Worm (Caenorhabditis elegans) whole organism, late embryonic: ENCODE results near the gene F19B2.5.
A peak's percentile ranks its signal among the peaks of the same experiment; 100 is the strongest.

Source experiments
- C08G9.2 ChIP-seq: sonication (generic microtip); optimal IDR thresholded peaks from 2 replicates; lab custom pipeline; 2016; ENCODE audit warnings: mild to moderate bottlenecking, missing genetic modification characterization, moderate library complexity, missing compliant biosample characterization
- C38D4.7 ChIP-seq: fragments of 200-800 bp; sonication (Bioruptor generic); optimal IDR thresholded peaks from 2 replicates; lab custom pipeline; 2018; ENCODE audit warnings: mild to moderate bottlenecking, missing genetic modification characterization, moderate library complexity, missing compliant biosample characterization
- F13H6.1 ChIP-seq: sonication (generic microtip); optimal IDR thresholded peaks from 2 replicates; lab custom pipeline; 2016; ENCODE audit warnings: missing genetic modification characterization, missing compliant biosample characterization
- Y22D7AL.16 ChIP-seq: sonication (generic microtip); optimal IDR thresholded peaks from 2 replicates; lab custom pipeline; 2016; ENCODE audit warnings: missing genetic modification characterization, missing compliant biosample characterization
- ahr-1 ChIP-seq: sonication (generic microtip); optimal IDR thresholded peaks from 2 replicates; lab custom pipeline; 2016; ENCODE audit warnings: missing genetic modification characterization, missing compliant biosample characterization
- ceh-14 ChIP-seq: sonication (generic microtip); optimal IDR thresholded peaks from 2 replicates; lab custom pipeline; 2016; ENCODE audit warnings: missing genotype, missing genetic modification characterization, missing compliant biosample characterization
- ceh-19 ChIP-seq: fragments of 200-800 bp; sonication (Bioruptor generic); optimal IDR thresholded peaks from 2 replicates; lab custom pipeline; 2018; ENCODE audit warnings: mild to moderate bottlenecking, missing genetic modification characterization, missing compliant biosample characterization
- ceh-2 ChIP-seq: sonication (generic microtip); optimal IDR thresholded peaks from 2 replicates; lab custom pipeline; 2016; ENCODE audit warnings: missing genotype, missing genetic modification characterization, missing compliant biosample characterization
- ceh-30 ChIP-seq: fragments of 150-350 bp; optimal IDR thresholded peaks from 2 replicates; lab custom pipeline; 2014; ENCODE audit warnings: missing biosample characterization, missing genetic modification characterization
- ceh-34 ChIP-seq: sonication (generic microtip); optimal IDR thresholded peaks from 2 replicates; lab custom pipeline; 2016; ENCODE audit warnings: mild to moderate bottlenecking, missing genetic modification characterization, missing compliant biosample characterization
- ceh-6 ChIP-seq: fragments of 200-800 bp; sonication (Bioruptor generic); optimal IDR thresholded peaks from 2 replicates; lab custom pipeline; 2018; ENCODE audit warnings: mild to moderate bottlenecking, missing genetic modification characterization, missing compliant biosample characterization
- che-1 ChIP-seq: sonication (generic microtip); optimal IDR thresholded peaks from 2 replicates; lab custom pipeline; 2016; ENCODE audit warnings: mild to moderate bottlenecking, missing genetic modification characterization, missing compliant biosample characterization
- dve-1 ChIP-seq: sonication (generic microtip); optimal IDR thresholded peaks from 2 replicates; lab custom pipeline; 2017; ENCODE audit warnings: antibody characterized with exemption, mild to moderate bottlenecking, missing genetic modification characterization, missing compliant biosample characterization
- elt-2 ChIP-seq: sonication (generic microtip); optimal IDR thresholded peaks from 2 replicates; lab custom pipeline; 2016; ENCODE audit warnings: missing genetic modification reagents, missing genetic modification characterization, missing compliant biosample characterization
- eyg-1 ChIP-seq: sonication (generic microtip); optimal IDR thresholded peaks from 2 replicates; lab custom pipeline; 2016; ENCODE audit warnings: missing genotype, missing genetic modification characterization, missing compliant biosample characterization
- hlh-13 ChIP-seq: fragments of 200-800 bp; sonication (Bioruptor generic); optimal IDR thresholded peaks from 2 replicates; lab custom pipeline; 2018; ENCODE audit warnings: mild to moderate bottlenecking, missing genetic modification characterization, missing compliant biosample characterization
- hlh-6 ChIP-seq: sonication (generic microtip); optimal IDR thresholded peaks from 2 replicates; lab custom pipeline; 2016; ENCODE audit warnings: missing genotype, missing genetic modification characterization, missing compliant biosample characterization
- lim-6 ChIP-seq: sonication (generic microtip); optimal IDR thresholded peaks from 2 replicates; lab custom pipeline; 2016; ENCODE audit warnings: missing genetic modification characterization, missing compliant biosample characterization
- nhr-232 ChIP-seq: sonication (generic microtip); optimal IDR thresholded peaks from 2 replicates; lab custom pipeline; 2016; ENCODE audit warnings: missing genetic modification characterization, missing compliant biosample characterization
- odd-2 ChIP-seq: sonication (generic microtip); optimal IDR thresholded peaks from 2 replicates; lab custom pipeline; 2017; ENCODE audit warnings: antibody characterized with exemption, mild to moderate bottlenecking, missing genetic modification characterization, missing compliant biosample characterization
- pag-3 ChIP-seq: sonication (generic microtip); optimal IDR thresholded peaks from 2 replicates; lab custom pipeline; 2016; ENCODE audit warnings: missing compliant biosample characterization, missing genetic modification characterization, borderline replicate concordance
- pqm-1 ChIP-seq: sonication (generic microtip); optimal IDR thresholded peaks from 2 replicates; lab custom pipeline; 2016; ENCODE audit warnings: missing genetic modification characterization, missing compliant biosample characterization
- pros-1 ChIP-seq: fragments of 150-350 bp; optimal IDR thresholded peaks from 2 replicates; lab custom pipeline; 2014; ENCODE audit warnings: missing biosample characterization, missing genetic modification reagents, missing genetic modification characterization
- ref-2 ChIP-seq: sonication (generic microtip); optimal IDR thresholded peaks from 2 replicates; lab custom pipeline; 2016; ENCODE audit warnings: missing genetic modification characterization, missing compliant biosample characterization
- sox-4 ChIP-seq: sonication (generic microtip); optimal IDR thresholded peaks from 2 replicates; lab custom pipeline; 2017; ENCODE audit warnings: mild to moderate bottlenecking, missing genetic modification characterization, inconsistent platforms, missing compliant biosample characterization
- syd-9 ChIP-seq: sonication (generic microtip); optimal IDR thresholded peaks from 2 replicates; lab custom pipeline; 2016; ENCODE audit warnings: mild to moderate bottlenecking, missing genetic modification characterization, moderate library complexity, missing compliant biosample characterization
- tbx-2 ChIP-seq: sonication (generic microtip); optimal IDR thresholded peaks from 2 replicates; lab custom pipeline; 2016; ENCODE audit warnings: missing genetic modification characterization, missing compliant biosample characterization
- tbx-7 ChIP-seq: sonication (generic microtip); optimal IDR thresholded peaks from 2 replicates; lab custom pipeline; 2016; ENCODE audit warnings: missing genotype, missing genetic modification characterization, missing compliant biosample characterization
- ttx-3 ChIP-seq: sonication (generic microtip); optimal IDR thresholded peaks from 2 replicates; lab custom pipeline; 2016; ENCODE audit warnings: missing genetic modification reagents, missing genetic modification characterization, missing compliant biosample characterization
- unc-42 ChIP-seq: sonication (generic microtip); optimal IDR thresholded peaks from 2 replicates; lab custom pipeline; 2016; ENCODE audit warnings: missing genotype, missing genetic modification characterization, missing compliant biosample characterization
- unc-55 ChIP-seq: sonication (generic microtip); optimal IDR thresholded peaks from 2 replicates; lab custom pipeline; 2017; ENCODE audit warnings: missing biosample characterization, missing genetic modification reagents, missing genetic modification characterization
- unc-86 ChIP-seq: sonication (generic microtip); optimal IDR thresholded peaks from 2 replicates; lab custom pipeline; 2016; ENCODE audit warnings: missing genetic modification characterization, missing compliant biosample characterization

The F19B2.5 gene

DNA sequence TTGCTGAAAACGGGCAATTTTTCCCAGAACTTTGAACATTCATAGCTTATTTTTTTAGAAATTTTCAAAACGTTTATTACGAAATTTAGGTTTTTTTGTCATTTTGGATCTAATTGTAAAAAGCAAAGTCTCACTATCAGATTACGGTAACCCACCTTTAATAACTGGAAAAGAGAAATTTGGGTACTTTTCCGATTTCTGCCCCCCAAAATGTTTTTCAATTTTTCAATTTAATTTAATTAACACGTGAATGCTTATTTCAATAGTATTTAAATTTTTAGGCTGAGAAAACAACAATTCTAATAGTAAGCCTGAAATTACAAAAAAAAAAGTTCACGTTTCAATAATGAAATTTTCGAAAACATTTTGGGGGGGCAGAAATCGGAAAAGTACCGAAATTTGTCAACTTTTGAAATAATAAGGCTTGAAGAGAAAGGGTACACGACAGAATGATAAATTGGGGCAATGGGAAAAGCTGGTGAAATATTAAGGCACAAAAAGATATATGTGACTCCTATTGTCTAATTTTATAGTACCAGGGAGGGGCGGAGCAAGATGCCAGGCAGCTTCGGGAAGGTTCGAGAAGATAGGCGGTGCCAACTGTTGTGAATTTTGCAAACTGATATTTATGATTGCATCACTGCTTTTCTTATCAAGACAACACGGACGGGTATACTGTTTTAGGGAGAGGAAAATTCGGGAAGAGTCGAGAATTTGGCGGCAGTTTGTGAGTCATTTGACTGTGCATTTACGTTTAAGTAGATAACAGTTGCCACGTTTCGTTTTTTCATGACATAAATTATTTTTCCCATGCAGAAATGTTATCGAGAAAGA lies at the start of gene F19B2.5:
Gene F19B2.5 (minus strand): TSS at position 107 of the 834 bp plus-strand sequence.
- TF ChIP-seq pqm-1 (no peak), elt-2 (tag; lab: Kevin White, UChicago) (peak; percentile 69), dve-1 (tag; lab: Kevin White, UChicago) (no peak), nhr-232 (tag; lab: Kevin White, UChicago) (no peak)

- TF ChIP-seq lim-6 (tag; lab: Kevin White, UChicago) (no peak), ahr-1 (tag; lab: Kevin White, UChicago) (no peak), ceh-2 (tag; lab: Kevin White, UChicago) (no peak), ceh-34 (no peak), ceh-14 (no peak), sox-4 (tag; lab: Kevin White, UChicago) (no peak), unc-42 (tag; lab: Kevin White, UChicago) (no peak), dve-1 (tag; lab: Kevin White, UChicago) (no peak)
These were observed 49.1 kb upstream of the F19B2.5 start for ce11 chrV:20213097-20213496.

- no peak for TF ChIP-seq ceh-34
- no peak for TF ChIP-seq unc-86 (tag; lab: Kevin White, UChicago)
- no peak for TF ChIP-seq tbx-2 (tag; lab: Kevin White, UChicago)
- TF ChIP-seq eyg-1, result no peak
- TF ChIP-seq ceh-19 (GFP tag; lab: Kevin White, UChicago), result no peak
- TF ChIP-seq elt-2 (tag; lab: Kevin White, UChicago), result no peak
- no peak for TF ChIP-seq pag-3 (tag; lab: Kevin White, UChicago)
These were observed 48.6 kb upstream of the F19B2.5 start, which contains the start of gene Y113G7B.12 for ce11 chrV:20212584-20212983. Y113G7B.12 (minus strand) TSS chrV:20212684.

- no peak for TF ChIP-seq ceh-30 (tag; lab: Kevin White, UChicago)
These were observed 42.1 kb upstream of the F19B2.5 start, which contains the start of the genes fbxb-59 and srbc-34 for ce11 chrV:20206086-20206485. fbxb-59 (minus strand) TSS chrV:20206186. srbc-34 (plus strand) TSS chrV:20206318.

DNA sequence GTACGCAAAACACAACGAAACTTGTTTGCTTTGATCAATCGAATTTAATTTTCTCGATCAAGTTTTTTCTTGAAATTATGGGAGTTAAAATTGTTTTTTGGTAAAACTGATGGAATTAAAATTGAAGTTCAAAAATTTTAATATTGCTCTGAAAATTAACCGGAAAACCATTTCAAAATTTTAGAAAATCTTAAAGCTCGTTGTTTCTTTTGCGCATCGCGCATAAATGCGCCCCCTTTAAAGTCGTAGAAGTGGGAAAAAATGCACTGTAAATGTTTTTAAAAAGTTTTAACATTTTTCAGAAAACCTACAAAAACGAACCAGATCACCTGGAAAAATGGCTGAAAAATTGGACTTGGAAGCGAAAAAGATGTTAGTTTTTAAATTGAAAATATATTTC lies 39.1 kb upstream of the F19B2.5 start, which contains the start of gene fbxa-113:
Gene fbxa-113 (plus strand): TSS at position 301 of the 400 bp plus-strand sequence.
- TF ChIP-seq nhr-232 (tag; lab: Kevin White, UChicago), result no peak
- TF ChIP-seq hlh-6, result no peak
- TF ChIP-seq che-1, result no peak
- no peak for TF ChIP-seq ceh-30 (tag; lab: Kevin White, UChicago)
- no peak for TF ChIP-seq Y22D7AL.16 (tag; lab: Kevin White, UChicago)
- TF ChIP-seq ceh-19 (GFP tag; lab: Kevin White, UChicago), result no peak
- no peak for TF ChIP-seq hlh-13
- TF ChIP-seq unc-55, result no peak
- TF ChIP-seq syd-9 (tag; lab: Kevin White, UChicago), result no peak
- no peak for TF ChIP-seq unc-42 (tag; lab: Kevin White, UChicago)
- TF ChIP-seq ceh-34, result no peak
- TF ChIP-seq ceh-6, result no peak
- TF ChIP-seq C08G9.2 (tag; lab: Kevin White, UChicago), result no peak
- TF ChIP-seq ref-2 (tag; lab: Kevin White, UChicago), result no peak
- TF ChIP-seq tbx-7 (tag; lab: Kevin White, UChicago), result no peak

- TF ChIP-seq odd-2 (tag; lab: Kevin White, UChicago) (no peak), ttx-3 (no peak), ceh-30 (tag; lab: Kevin White, UChicago) (no peak), C38D4.7 (no peak), F13H6.1 (tag; lab: Kevin White, UChicago) (no peak), pros-1 (no peak)
These were observed 37.4 kb upstream of the F19B2.5 start, which contains the start of gene fbxa-114 for ce11 chrV:20201316-20201715. fbxa-114 (plus strand) TSS chrV:20201616.
